Fruit fly (Drosophila melanogaster): ENCODE results near the gene Ect3.

DNA sequence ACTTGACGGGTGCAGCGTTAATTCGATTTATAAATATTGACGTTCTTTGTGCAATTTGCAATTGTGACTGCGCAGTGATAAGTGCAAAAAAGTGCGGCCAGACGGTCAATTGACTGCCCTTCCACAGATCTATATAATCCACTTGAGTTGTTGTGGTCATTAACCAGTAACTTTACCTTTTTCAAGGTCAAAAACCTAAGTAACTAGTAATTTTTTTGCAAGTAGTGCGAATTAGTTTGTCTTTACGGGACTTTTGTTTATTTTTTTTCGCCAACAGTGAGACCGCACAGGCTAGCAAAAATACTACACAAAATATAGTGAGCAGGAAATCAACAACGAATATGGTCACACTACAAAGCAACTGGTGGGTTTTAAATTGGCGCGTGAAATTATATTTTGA, 24.4 kb upstream of the Ect3 start, which contains the start of gene Tango9:
- TF ChIP-seq Dll (optimal IDR thresholded peaks at IDR 0.05) (no peak), usp (GFP tag; optimal IDR thresholded peaks at IDR 0.05) (no peak), psq (optimal IDR thresholded peaks at IDR 0.05) (no peak), CG8478 (optimal IDR thresholded peaks at IDR 0.05) (no peak), pan (optimal IDR thresholded peaks at IDR 0.05) (no peak), EcR (GFP tag; optimal IDR thresholded peaks at IDR 0.05) (no peak)
